Fruit fly (Drosophila melanogaster): ENCODE measurements around the gene CG5880.

The CG5880 gene

DNA sequence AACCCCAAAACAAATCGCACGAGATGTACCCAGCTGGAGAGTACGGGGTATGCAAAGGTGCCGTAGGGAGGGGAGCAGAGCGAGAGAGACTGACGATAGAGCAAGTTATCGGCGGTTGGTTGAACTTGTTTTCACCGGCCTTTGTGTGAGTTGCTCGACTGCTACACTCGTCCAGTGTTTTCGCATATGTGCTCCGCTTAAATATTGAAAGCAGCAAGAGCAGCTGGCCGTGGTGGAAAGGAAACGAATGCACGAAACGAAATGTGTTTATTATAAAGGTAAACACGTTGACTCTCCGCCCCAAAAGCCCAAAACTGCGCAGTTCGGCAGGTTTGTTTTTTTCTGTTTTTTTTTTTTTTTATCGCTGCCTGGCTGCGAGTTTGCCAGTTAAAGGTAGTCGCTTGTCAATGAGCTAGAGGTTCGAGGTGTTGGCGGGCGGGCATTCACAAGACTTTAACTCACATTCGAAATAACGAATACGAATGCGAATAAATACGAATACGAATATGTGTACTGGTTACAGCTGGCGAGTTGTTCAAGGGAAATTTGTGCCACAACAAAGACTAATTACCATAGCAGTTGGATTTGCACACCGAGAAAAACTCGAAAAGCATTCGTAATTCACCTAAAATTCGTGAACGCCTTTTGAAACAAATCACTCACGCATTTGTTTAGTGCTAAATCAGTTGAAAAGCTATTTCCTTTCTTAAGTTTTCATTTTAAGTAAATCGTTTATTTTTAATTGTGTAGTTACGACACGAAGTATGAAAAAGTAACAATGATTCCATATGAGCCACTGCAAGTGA is 13.2 kb downstream of the CG5880 start (continued):
- TF ChIP-seq nom (GFP tag; optimal IDR thresholded peaks at IDR 0.05) (no peak), CG9609 (GFP tag; optimal IDR thresholded peaks at IDR 0.05) (no peak), cwo (GFP tag; optimal IDR thresholded peaks at IDR 0.05) (peak; percentile 75), corto (GFP tag; optimal IDR thresholded peaks at IDR 0.05) (peak; percentile 25), CG9727 (GFP tag; optimal IDR thresholded peaks at IDR 0.05) (peak; percentile 13), CG12299 (tag; optimal IDR thresholded peaks at IDR 0.05) (no peak), luna (GFP tag; optimal IDR thresholded peaks at IDR 0.05) (peak; percentile 8), Bteb2 (GFP tag; optimal IDR thresholded peaks at IDR 0.05) (no peak), CG3163 (GFP tag; optimal IDR thresholded peaks at IDR 0.05) (peak; percentile 10), dysf (GFP tag; IDR thresholded peaks at IDR 0.05) (peak; percentile 66; the same call in 2 of the 3 replicates), CG6175 (GFP tag; IDR thresholded peaks at IDR 0.05) (peak; percentile 56; the same call in 1 of the 3 replicates), B-H1 (GFP tag; IDR thresholded peaks at IDR 0.05) (peak; percentile 17; the same call in 1 of the 3 replicates), bbx (GFP tag; IDR thresholded peaks at IDR 0.05; ENCODE audit: partially characterized antibody) (no peak), lola (GFP tag; optimal IDR thresholded peaks at IDR 0.05) (no peak), gcm (GFP tag; optimal IDR thresholded peaks at IDR 0.05) (no peak), dpn (GFP tag; optimal IDR thresholded peaks at IDR 0.05) (peak in 1 of 2 experiments; percentile 38), Adf1 (GFP tag; IDR thresholded peaks at IDR 0.05) (peak; percentile 57), CG6791 (GFP tag; IDR thresholded peaks at IDR 0.05; ENCODE audit: partially characterized antibody) (no peak), CG6689 (GFP tag; IDR thresholded peaks at IDR 0.05) (0 out of 2 replicates have a peak, but pooled peaks have one; percentile 8), so (GFP tag; IDR thresholded peaks at IDR 0.05) (peak; percentile 39; the same call in 1 of the 3 replicates), CrebB (tag; optimal IDR thresholded peaks at IDR 0.05) (no peak), Dek (tag; optimal IDR thresholded peaks at IDR 0.05) (no peak), salm (tag; optimal IDR thresholded peaks at IDR 0.05) (no peak), CG7786 (GFP tag; optimal IDR thresholded peaks at IDR 0.05) (peak; percentile 41), HLH3B (GFP tag; IDR thresholded peaks at IDR 0.05) (0 out of 2 replicates have a peak, but pooled peaks have one; percentile 22), CG3838 (GFP tag; optimal IDR thresholded peaks at IDR 0.05) (no peak), CG34422 (GFP tag; IDR thresholded peaks at IDR 0.05) (0 out of 3 replicates have a peak, but pooled peaks have one; percentile 20), abd-A (tag; optimal IDR thresholded peaks at IDR 0.05) (no peak), chinmo (GFP tag; IDR thresholded peaks at IDR 0.05; ENCODE audit: partially characterized antibody) (peak; percentile 97), CG13287 (GFP tag; IDR thresholded peaks at IDR 0.05; ENCODE audit: partially characterized antibody) (peak; percentile 17; the same call in 1 of the 2 replicates), CG11247 (GFP tag; IDR thresholded peaks at IDR 0.05) (no peak), lab (GFP tag; optimal IDR thresholded peaks at IDR 0.05) (peak; percentile 25), trh (GFP tag; optimal IDR thresholded peaks at IDR 0.05) (peak; percentile 10), CG18599 (GFP tag; optimal IDR thresholded peaks at IDR 0.05) (peak; percentile 29), NfI (GFP tag; optimal IDR thresholded peaks at IDR 0.05) (no peak), E2f1 (GFP tag; IDR thresholded peaks at IDR 0.05) (0 out of 2 replicates have a peak, but pooled peaks have one; percentile 12), Atf-2 (GFP tag; optimal IDR thresholded peaks at IDR 0.05) (no peak), ato (GFP tag; IDR thresholded peaks at IDR 0.05; ENCODE audit: partially characterized antibody) (no peak), sr (GFP tag; IDR thresholded peaks at IDR 0.05) (no peak), Ets65A (GFP tag) (peak; percentile 88), Xbp1 (GFP tag; optimal IDR thresholded peaks at IDR 0.05) (peak; percentile 16), gro (GFP tag; optimal IDR thresholded peaks at IDR 0.05) (no peak), CG4730 (GFP tag; IDR thresholded peaks at IDR 0.05) (0 out of 2 replicates have a peak, but pooled peaks have one; percentile 20), CG14441 (GFP tag; IDR thresholded peaks at IDR 0.05) (peak; percentile 25; the same call in 1 of the 2 replicates), CG14014 (GFP tag; IDR thresholded peaks at IDR 0.05) (peak; percentile 34; the same call in 1 of the 2 replicates), CG31224 (GFP tag; IDR thresholded peaks at IDR 0.05) (0 out of 2 replicates have a peak, but pooled peaks have one; percentile 21), CG17186 (GFP tag; optimal IDR thresholded peaks at IDR 0.05) (no peak), sens (GFP tag) (peak; percentile 76)

All from whole organism, embryonic.